Worm (Caenorhabditis elegans): ENCODE measurements around the gene C46C11.3.

The C46C11.3 gene

DNA sequence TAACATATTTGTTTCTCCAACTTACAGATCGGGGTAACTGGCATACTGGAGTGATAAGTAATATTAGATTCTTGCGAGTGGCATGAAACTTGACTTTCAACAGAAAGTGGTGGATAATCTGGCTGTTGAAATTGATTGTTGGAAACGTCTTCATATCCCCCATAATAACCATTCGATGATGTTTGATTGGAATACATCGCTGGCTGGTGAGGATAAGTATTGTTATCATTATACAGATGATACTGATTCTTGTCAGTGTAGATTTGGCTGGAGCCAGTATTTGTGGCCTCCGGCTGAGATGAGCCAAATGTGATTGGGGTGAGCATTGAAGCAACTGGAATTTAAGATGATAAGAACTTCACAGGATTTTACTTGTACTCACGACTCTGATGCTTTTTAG lies 7.1 kb upstream of the C46C11.3 start:
- no peak for TF ChIP-seq elt-3 (tag; optimal IDR thresholded peaks at IDR 0.05)
- no peak for TF ChIP-seq fos-1 (tag; optimal IDR thresholded peaks at IDR 0.05)
- no peak for TF ChIP-seq aly-2 (tag; optimal IDR thresholded peaks at IDR 0.05)
- TF ChIP-seq daf-12 (tag; optimal IDR thresholded peaks at IDR 0.05), result no peak
- TF ChIP-seq mdl-1 (tag; optimal IDR thresholded peaks at IDR 0.05), result no peak
- no peak for TF ChIP-seq zag-1 (tag; optimal IDR thresholded peaks at IDR 0.05)
- TF ChIP-seq tbx-2 (tag; optimal IDR thresholded peaks at IDR 0.05), result no peak
- no peak for TF ChIP-seq fkh-2 (tag; optimal IDR thresholded peaks at IDR 0.05)
- TF ChIP-seq ceh-28 (tag; optimal IDR thresholded peaks at IDR 0.05), result no peak
- TF ChIP-seq skn-1 (tag; optimal IDR thresholded peaks at IDR 0.05), result no peak
- TF ChIP-seq egl-5 (tag; optimal IDR thresholded peaks at IDR 0.05), result no peak
- TF ChIP-seq mml-1 (tag; optimal IDR thresholded peaks at IDR 0.05), result no peak
- no peak for TF ChIP-seq pha-4 (tag; optimal IDR thresholded peaks at IDR 0.05)
- no peak for TF ChIP-seq fkh-10 (GFP tag; optimal IDR thresholded peaks at IDR 0.05)
- no peak for TF ChIP-seq lsy-12 (tag; optimal IDR thresholded peaks at IDR 0.05)
- no peak for TF ChIP-seq nhr-11 (tag; optimal IDR thresholded peaks at IDR 0.05)
- no peak for TF ChIP-seq nhr-28 (tag; optimal IDR thresholded peaks at IDR 0.05)
- no peak for TF ChIP-seq eor-1 (tag; optimal IDR thresholded peaks at IDR 0.05)

DNA sequence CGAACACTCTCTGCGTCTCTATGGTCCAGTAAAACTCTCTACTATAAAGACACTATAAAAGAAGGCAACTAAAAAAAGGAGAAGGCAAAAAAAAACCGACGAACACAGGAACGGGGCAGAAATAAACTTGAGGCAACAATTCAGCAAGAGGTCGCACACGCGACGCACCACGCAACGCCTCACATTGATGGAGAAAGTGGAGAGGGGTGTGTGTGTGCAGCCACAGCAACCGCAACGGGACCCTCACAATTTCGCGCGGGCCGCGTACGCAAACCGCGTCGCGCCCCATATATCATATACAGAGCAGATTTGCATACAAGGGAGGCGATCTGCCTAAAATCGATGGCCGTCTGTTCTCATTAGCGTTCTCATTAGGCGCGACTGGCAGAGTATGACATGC lies 5.3 kb upstream of the C46C11.3 start:
- TF ChIP-seq pha-4 (tag; optimal IDR thresholded peaks at IDR 0.05) (peak; percentile 17), lin-39 (tag; optimal IDR thresholded peaks at IDR 0.05) (peak; percentile 89), ama-1 (optimal IDR thresholded peaks at IDR 0.05) (peak; percentile 0), aly-2 (tag; optimal IDR thresholded peaks at IDR 0.05) (no peak), ztf-11 (tag; optimal IDR thresholded peaks at IDR 0.05) (no peak), lin-15B (tag; optimal IDR thresholded peaks at IDR 0.05) (peak; percentile 39), mdl-1 (tag; optimal IDR thresholded peaks at IDR 0.05) (no peak), ZK546.5 (tag; optimal IDR thresholded peaks at IDR 0.05) (no peak), nhr-12 (tag; optimal IDR thresholded peaks at IDR 0.05) (no peak), nfya-1 (tag; optimal IDR thresholded peaks at IDR 0.05; ENCODE audit: insufficient read depth) (peak; percentile 27), hmg-11 (tag; optimal IDR thresholded peaks at IDR 0.05) (peak; percentile 46), egl-5 (tag; optimal IDR thresholded peaks at IDR 0.05) (peak; percentile 10), nhr-237 (tag; optimal IDR thresholded peaks at IDR 0.05) (no peak), ceh-28 (tag; optimal IDR thresholded peaks at IDR 0.05) (peak; percentile 13)

DNA sequence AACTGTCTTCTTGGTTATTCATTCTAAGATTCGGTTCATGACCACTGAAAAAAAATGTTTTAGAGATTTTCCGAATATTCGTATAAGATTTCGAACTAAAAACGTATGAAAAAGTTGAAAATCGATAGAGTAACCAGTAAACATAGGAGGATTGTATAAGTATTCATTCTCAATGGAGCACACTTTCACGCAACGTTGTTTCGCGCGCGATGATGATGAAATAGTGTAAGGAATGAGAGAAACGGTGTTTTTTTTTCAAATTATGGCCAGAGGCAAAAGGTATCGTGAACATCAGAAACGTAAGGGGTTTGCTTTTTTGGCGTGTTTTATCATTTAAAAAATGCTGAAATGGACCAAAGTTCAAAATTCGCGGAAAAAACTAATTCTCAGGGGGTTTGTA lies 2.5 kb upstream of the C46C11.3 start, which contains the start of gene pqn-65:
Gene pqn-65 (minus strand): TSS at position 54 of the 400 bp plus-strand sequence.
- TF ChIP-seq jun-1 (tag; optimal IDR thresholded peaks at IDR 0.05) (no peak), nhr-11 (tag; optimal IDR thresholded peaks at IDR 0.05) (no peak), ceh-9 (tag; optimal IDR thresholded peaks at IDR 0.05) (no peak), nhr-25 (tag; optimal IDR thresholded peaks at IDR 0.05) (peak; percentile 36), pha-4 (tag; optimal IDR thresholded peaks at IDR 0.05) (peak; percentile 73), elt-2 (tag; optimal IDR thresholded peaks at IDR 0.05) (peak; percentile 12), lin-15B (tag; optimal IDR thresholded peaks at IDR 0.05) (peak; percentile 25), nfya-1 (tag; optimal IDR thresholded peaks at IDR 0.05; ENCODE audit: insufficient read depth) (peak; percentile 39), ceh-28 (tag; optimal IDR thresholded peaks at IDR 0.05) (peak; percentile 19), egl-5 (tag; optimal IDR thresholded peaks at IDR 0.05) (peak; percentile 38), mml-1 (tag; optimal IDR thresholded peaks at IDR 0.05) (no peak), R02D3.7 (tag; optimal IDR thresholded peaks at IDR 0.05) (no peak)

DNA sequence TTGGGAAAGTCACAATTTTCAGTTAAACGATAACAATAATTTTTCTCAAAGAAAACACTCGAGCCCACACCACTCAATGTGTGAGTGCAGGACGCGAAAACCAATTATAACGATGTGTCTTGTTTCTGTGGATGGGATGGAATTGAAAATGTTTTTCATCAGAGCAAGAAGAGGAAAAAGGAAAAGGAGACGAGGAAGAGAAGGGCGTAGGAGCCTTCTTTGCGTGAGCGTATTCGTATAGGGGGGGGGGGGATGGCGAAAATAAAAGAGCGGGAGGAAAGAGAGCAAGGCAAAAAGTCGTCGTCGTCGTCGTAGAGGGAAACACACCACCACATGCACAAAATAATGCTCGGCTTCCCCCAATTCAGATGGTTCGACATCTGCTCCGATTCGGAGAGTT lies 2.1 kb upstream of the C46C11.3 start:
- TF ChIP-seq fkh-10 (GFP tag; optimal IDR thresholded peaks at IDR 0.05), result peak; percentile 3
- peak; percentile 37 for TF ChIP-seq lin-39 (tag; optimal IDR thresholded peaks at IDR 0.05)
- TF ChIP-seq ceh-9 (tag; optimal IDR thresholded peaks at IDR 0.05), result no peak

DNA sequence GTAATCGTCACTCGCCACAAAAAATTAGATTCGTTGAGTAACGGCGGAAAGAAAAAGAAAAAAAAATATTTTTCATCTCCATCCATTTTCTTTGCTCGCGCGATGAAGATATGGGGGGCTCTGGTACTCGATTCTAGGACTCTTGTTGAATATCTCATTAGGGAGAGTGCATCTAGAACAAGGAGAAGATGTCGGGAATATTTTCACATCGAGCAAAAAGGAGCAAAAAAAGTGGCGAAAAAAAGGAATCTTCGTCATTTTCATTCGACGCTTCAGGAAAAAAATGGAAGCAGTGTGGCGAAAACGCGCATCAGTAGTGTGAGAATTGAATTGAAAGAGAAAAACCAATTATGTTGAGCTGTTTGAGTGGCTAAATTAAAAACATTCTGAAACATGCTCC lies 1.6 kb downstream of the C46C11.3 start:
- TF ChIP-seq R02D3.7 (tag; optimal IDR thresholded peaks at IDR 0.05) (no peak), fkh-10 (GFP tag; optimal IDR thresholded peaks at IDR 0.05) (peak; percentile 29), nhr-12 (tag; optimal IDR thresholded peaks at IDR 0.05) (no peak), nhr-67 (tag; optimal IDR thresholded peaks at IDR 0.05) (no peak)

DNA sequence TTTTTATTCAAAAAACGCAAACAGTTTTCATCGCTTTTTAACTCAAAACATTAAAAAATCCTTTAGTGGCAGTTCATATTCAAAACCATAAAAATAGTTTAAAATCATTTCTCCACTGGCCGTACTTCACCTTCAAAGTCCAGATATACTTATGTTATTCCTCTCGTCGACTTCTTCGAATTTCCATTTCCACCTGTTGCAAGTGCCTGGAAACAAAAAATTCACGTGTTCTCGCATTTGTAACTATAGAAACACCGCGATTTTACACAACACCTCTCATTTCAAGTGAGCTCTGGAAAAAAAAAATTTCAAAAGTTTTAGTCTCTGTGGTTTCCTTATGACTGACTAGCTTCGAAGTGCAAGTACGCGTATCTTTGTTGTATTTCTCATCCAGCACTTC lies 3.0 kb downstream of the C46C11.3 start:
- TF ChIP-seq elt-2 (tag; optimal IDR thresholded peaks at IDR 0.05), result no peak
- TF ChIP-seq lin-39 (tag; optimal IDR thresholded peaks at IDR 0.05), result no peak
- TF ChIP-seq ceh-16 (tag; optimal IDR thresholded peaks at IDR 0.05), result no peak
- TF ChIP-seq skn-1 (tag; optimal IDR thresholded peaks at IDR 0.05), result no peak
- TF ChIP-seq nfya-1 (tag; optimal IDR thresholded peaks at IDR 0.05; ENCODE audit: insufficient read depth), result no peak
- no peak for TF ChIP-seq R02D3.7 (tag; optimal IDR thresholded peaks at IDR 0.05)
- TF ChIP-seq nhr-43 (tag; optimal IDR thresholded peaks at IDR 0.05; ENCODE audit: poor library complexity, severe bottlenecking), result no peak
- no peak for TF ChIP-seq ztf-4 (tag; optimal IDR thresholded peaks at IDR 0.05)
- no peak for TF ChIP-seq unc-62 (GFP tag; optimal IDR thresholded peaks at IDR 0.05)
- no peak for TF ChIP-seq tbx-2 (tag; optimal IDR thresholded peaks at IDR 0.05)
- no peak for TF ChIP-seq lin-15B (tag; optimal IDR thresholded peaks at IDR 0.05)
- TF ChIP-seq nhr-67 (tag; optimal IDR thresholded peaks at IDR 0.05), result no peak
- no peak for TF ChIP-seq pqm-1 (tag; optimal IDR thresholded peaks at IDR 0.05)
- TF ChIP-seq egl-27 (tag; optimal IDR thresholded peaks at IDR 0.05), result no peak
- TF ChIP-seq elt-3 (tag; optimal IDR thresholded peaks at IDR 0.05), result no peak
- TF ChIP-seq ama-1 (optimal IDR thresholded peaks at IDR 0.05), result no peak
- no peak for TF ChIP-seq ceh-9 (tag; optimal IDR thresholded peaks at IDR 0.05)
- no peak for TF ChIP-seq eor-1 (tag; optimal IDR thresholded peaks at IDR 0.05)
- TF ChIP-seq nhr-76 (tag; optimal IDR thresholded peaks at IDR 0.05), result no peak

Data from whole organism, L3 larva.